Worm (Caenorhabditis elegans): ENCODE data around the gene C50E3.5.

The C50E3.5 gene

ce11 chrV:7635469-7635868, 47.7 kb downstream of the C50E3.5 start, which contains the start of gene srd-29:
srd-29 (plus strand) TSS chrV:7635769.
- TF ChIP-seq skn-1 (tag; optimal IDR thresholded peaks at IDR 0.05) (no peak), elt-1 (tag; optimal IDR thresholded peaks at IDR 0.05) (no peak), nhr-76 (tag; optimal IDR thresholded peaks at IDR 0.05) (no peak), aly-2 (tag; optimal IDR thresholded peaks at IDR 0.05) (no peak), egl-27 (tag; optimal IDR thresholded peaks at IDR 0.05) (no peak), mml-1 (tag; optimal IDR thresholded peaks at IDR 0.05) (no peak), pqm-1 (tag; optimal IDR thresholded peaks at IDR 0.05) (no peak), unc-62 (GFP tag; optimal IDR thresholded peaks at IDR 0.05) (no peak), nhr-12 (tag; optimal IDR thresholded peaks at IDR 0.05) (no peak), eor-1 (tag; optimal IDR thresholded peaks at IDR 0.05) (no peak), ceh-16 (tag; optimal IDR thresholded peaks at IDR 0.05) (no peak), zag-1 (tag; optimal IDR thresholded peaks at IDR 0.05) (no peak), hmg-11 (tag; optimal IDR thresholded peaks at IDR 0.05) (no peak), sea-2 (GFP tag; optimal IDR thresholded peaks at IDR 0.05) (no peak), nhr-77 (tag; optimal IDR thresholded peaks at IDR 0.05) (no peak), lin-15B (tag; optimal IDR thresholded peaks at IDR 0.05) (no peak), lin-39 (tag; optimal IDR thresholded peaks at IDR 0.05) (no peak), ama-1 (optimal IDR thresholded peaks at IDR 0.05) (no peak)

ce11 chrV:7637801-7638200, 50.0 kb downstream of the C50E3.5 start, which contains the start of gene clec-45:
clec-45 (plus strand) TSS chrV:7638101.
- TF ChIP-seq pha-4 (tag; optimal IDR thresholded peaks at IDR 0.05) (no peak), sea-2 (GFP tag; optimal IDR thresholded peaks at IDR 0.05) (no peak), nhr-67 (tag; optimal IDR thresholded peaks at IDR 0.05) (no peak), egl-27 (tag; optimal IDR thresholded peaks at IDR 0.05) (no peak), egl-5 (tag; optimal IDR thresholded peaks at IDR 0.05) (no peak), snpc-4 (tag; optimal IDR thresholded peaks at IDR 0.05) (no peak)

DNA sequence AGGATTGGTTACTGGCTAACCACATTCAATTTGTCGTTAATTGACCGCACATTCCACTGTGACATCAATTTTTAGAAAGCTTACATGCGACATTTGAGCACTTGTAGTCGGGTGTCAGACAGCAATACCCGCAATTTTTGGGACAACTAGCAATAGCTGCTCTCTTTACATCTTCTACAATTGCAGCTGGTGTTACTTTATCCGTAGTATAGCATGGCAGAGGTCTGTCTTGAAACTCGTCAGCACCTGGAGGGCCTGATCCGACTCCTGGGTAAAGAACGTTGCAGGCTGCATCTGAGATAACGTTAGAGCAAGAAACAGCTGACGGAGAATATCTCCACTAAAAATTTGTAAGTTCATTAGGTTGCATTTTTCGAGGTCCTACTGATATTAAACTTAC, 51.6 kb downstream of the C50E3.5 start:
- TF ChIP-seq unc-62 (GFP tag; optimal IDR thresholded peaks at IDR 0.05) (no peak), ztf-4 (tag; optimal IDR thresholded peaks at IDR 0.05) (no peak), jun-1 (tag; optimal IDR thresholded peaks at IDR 0.05) (no peak), nhr-25 (tag; optimal IDR thresholded peaks at IDR 0.05) (no peak), hmg-11 (tag; optimal IDR thresholded peaks at IDR 0.05) (no peak)

- no peak for TF ChIP-seq elt-2 (tag; optimal IDR thresholded peaks at IDR 0.05)
- TF ChIP-seq ztf-11 (tag; optimal IDR thresholded peaks at IDR 0.05) = no peak
- TF ChIP-seq ceh-28 (tag; optimal IDR thresholded peaks at IDR 0.05) = no peak
- TF ChIP-seq nhr-43 (tag; optimal IDR thresholded peaks at IDR 0.05; ENCODE audit: poor library complexity, severe bottlenecking) = no peak
- no peak for TF ChIP-seq nhr-67 (tag; optimal IDR thresholded peaks at IDR 0.05)
- no peak for TF ChIP-seq nhr-25 (tag; optimal IDR thresholded peaks at IDR 0.05)
- TF ChIP-seq ZK546.5 (tag; optimal IDR thresholded peaks at IDR 0.05) = no peak
- no peak for TF ChIP-seq elt-1 (tag; optimal IDR thresholded peaks at IDR 0.05)
- no peak for TF ChIP-seq nhr-76 (tag; optimal IDR thresholded peaks at IDR 0.05)
- no peak for TF ChIP-seq mdl-1 (tag; optimal IDR thresholded peaks at IDR 0.05)
Measured at ce11 chrV:7639787-7640186, 52.0 kb downstream of the C50E3.5 start, which contains the start of gene F07C4.10. F07C4.10 (minus strand) TSS chrV:7639887.

DNA sequence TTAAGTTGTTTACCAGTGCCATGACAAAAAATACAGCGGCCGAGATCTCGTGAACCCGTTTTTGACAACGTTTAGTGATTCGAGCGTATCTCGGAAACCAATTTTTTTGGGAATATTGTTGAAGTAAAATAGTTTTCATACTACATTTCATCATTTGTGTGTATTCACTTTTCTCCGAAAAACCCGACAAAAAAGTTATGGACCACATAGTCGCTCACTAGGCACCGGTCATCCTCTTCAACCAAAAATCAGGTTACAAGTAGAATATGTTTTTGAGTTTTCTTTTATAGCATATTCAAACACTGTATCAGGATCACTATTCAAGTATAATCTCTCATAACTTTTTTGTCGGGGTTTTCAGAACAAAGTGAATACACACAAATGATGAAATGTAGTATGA, 53.9 kb downstream of the C50E3.5 start:
- TF ChIP-seq mml-1 (tag; optimal IDR thresholded peaks at IDR 0.05) = no peak
- no peak for TF ChIP-seq fos-1 (tag; optimal IDR thresholded peaks at IDR 0.05)
- TF ChIP-seq ztf-11 (tag; optimal IDR thresholded peaks at IDR 0.05) = no peak
- TF ChIP-seq nhr-12 (tag; optimal IDR thresholded peaks at IDR 0.05) = no peak
- TF ChIP-seq nhr-11 (tag; optimal IDR thresholded peaks at IDR 0.05) = no peak

ce11 chrV:7643416-7643815, 55.6 kb downstream of the C50E3.5 start, which contains the start of gene F07C4.11:
F07C4.11 (minus strand) TSS chrV:7643516.
- TF ChIP-seq nhr-77 (tag; optimal IDR thresholded peaks at IDR 0.05) (no peak), skn-1 (tag; optimal IDR thresholded peaks at IDR 0.05) (no peak), hmg-11 (tag; optimal IDR thresholded peaks at IDR 0.05) (no peak), mml-1 (tag; optimal IDR thresholded peaks at IDR 0.05) (no peak), fkh-10 (GFP tag; optimal IDR thresholded peaks at IDR 0.05) (no peak), nhr-23 (tag; optimal IDR thresholded peaks at IDR 0.05) (no peak), zag-1 (tag; optimal IDR thresholded peaks at IDR 0.05) (no peak), elt-1 (tag; optimal IDR thresholded peaks at IDR 0.05) (no peak), lsy-12 (tag; optimal IDR thresholded peaks at IDR 0.05) (no peak), ama-1 (optimal IDR thresholded peaks at IDR 0.05) (no peak), fkh-2 (tag; optimal IDR thresholded peaks at IDR 0.05) (no peak), nhr-76 (tag; optimal IDR thresholded peaks at IDR 0.05) (no peak), sea-2 (GFP tag; optimal IDR thresholded peaks at IDR 0.05) (no peak), mdl-1 (tag; optimal IDR thresholded peaks at IDR 0.05) (no peak), nhr-43 (tag; optimal IDR thresholded peaks at IDR 0.05; ENCODE audit: poor library complexity, severe bottlenecking) (no peak)

All from whole organism, L3 larva.